Worm (Caenorhabditis elegans): ENCODE results near the gene C06E4.6.

The C06E4.6 gene

ce11 chrIV:7227072-7227471 lies 31.0 kb downstream of the C06E4.6 start, which contains the start of gene R13A1.10:
Gene R13A1.10, minus strand, starts transcription at chrIV:7227172.
- TF ChIP-seq nhr-19 (GFP tag; conservative IDR thresholded peaks at IDR 0.05) (no peak), fkh-4 (tag; optimal IDR thresholded peaks at IDR 0.05; ENCODE audit: borderline replicate concordance) (no peak), isw-1 (GFP tag; IDR thresholded peaks at IDR 0.05) (no peak), ceh-82 (tag; optimal IDR thresholded peaks at IDR 0.05) (no peak), alr-1 (tag; optimal IDR thresholded peaks at IDR 0.05; ENCODE audit: borderline replicate concordance) (no peak), pqm-1 (tag; optimal IDR thresholded peaks at IDR 0.05) (no peak), nhr-47 (tag; optimal IDR thresholded peaks at IDR 0.05) (no peak), zag-1 (tag; optimal IDR thresholded peaks at IDR 0.05) (no peak)

- TF ChIP-seq ceh-90 (tag; optimal IDR thresholded peaks at IDR 0.05): no peak
- no peak for TF ChIP-seq mdl-1 (tag; optimal IDR thresholded peaks at IDR 0.05)
- no peak for TF ChIP-seq lir-3 (tag; optimal IDR thresholded peaks at IDR 0.05; ENCODE audit: poor library complexity)
- no peak for TF ChIP-seq aly-2 (tag; optimal IDR thresholded peaks at IDR 0.05)
- TF ChIP-seq nhr-76 (tag; optimal IDR thresholded peaks at IDR 0.05): no peak
- TF ChIP-seq ztf-11 (tag; optimal IDR thresholded peaks at IDR 0.05): no peak
- TF ChIP-seq ets-5 (GFP tag; IDR thresholded peaks at IDR 0.05): no peak
- TF ChIP-seq skn-1 (tag; optimal IDR thresholded peaks at IDR 0.05): no peak
- TF ChIP-seq pqm-1 (tag; optimal IDR thresholded peaks at IDR 0.05): no peak
- no peak for TF ChIP-seq lin-15B (tag; optimal IDR thresholded peaks at IDR 0.05)
- TF ChIP-seq unc-62 (GFP tag; optimal IDR thresholded peaks at IDR 0.05): no peak
- TF ChIP-seq mep-1 (tag; optimal IDR thresholded peaks at IDR 0.05): no peak
- TF ChIP-seq egl-13 (tag; optimal IDR thresholded peaks at IDR 0.05): no peak
- TF ChIP-seq efl-1 (optimal IDR thresholded peaks at IDR 0.05): no peak
- peak in 1 of 2 experiments; percentile 60 for TF ChIP-seq efl-1 (GFP tag; optimal IDR thresholded peaks at IDR 0.05 in 1 of 2)
- TF ChIP-seq unc-130 (tag; optimal IDR thresholded peaks at IDR 0.05): no peak
- no peak for TF ChIP-seq mef-2 (tag; optimal IDR thresholded peaks at IDR 0.05)
- TF ChIP-seq fkh-10 (GFP tag; optimal IDR thresholded peaks at IDR 0.05): peak; percentile 64
- TF ChIP-seq fkh-8 (tag; optimal IDR thresholded peaks at IDR 0.05): no peak
- no peak for TF ChIP-seq isw-1 (GFP tag; IDR thresholded peaks at IDR 0.05)
- peak; percentile 22 for TF ChIP-seq lin-14 (GFP tag; optimal IDR thresholded peaks at IDR 0.05)
These were observed 36.0 kb downstream of the C06E4.6 start for ce11 chrIV:7222088-7222487.

ce11 chrIV:7219398-7220087 lies 38.6 kb downstream of the C06E4.6 start, which contains the start of the genes glb-23 and R13A1.1:
Gene glb-23, minus strand, starts transcription at chrIV:7219498.
Gene R13A1.1, plus strand, starts transcription at chrIV:7220037.
- TF ChIP-seq lin-13 (GFP tag; optimal IDR thresholded peaks at IDR 0.05) (no peak), C34B4.2 (tag; optimal IDR thresholded peaks at IDR 0.05) (no peak), lin-39 (tag; optimal IDR thresholded peaks at IDR 0.05) (no peak), ceh-82 (tag; optimal IDR thresholded peaks at IDR 0.05) (no peak), unc-98 (GFP tag; IDR thresholded peaks at IDR 0.05) (no peak), egl-13 (tag; optimal IDR thresholded peaks at IDR 0.05) (no peak), sup-37 (GFP tag; optimal IDR thresholded peaks at IDR 0.05) (no peak), elt-2 (tag; optimal IDR thresholded peaks at IDR 0.05) (no peak), skn-1 (tag; optimal IDR thresholded peaks at IDR 0.05) (no peak), Y116A8C.19 (tag; optimal IDR thresholded peaks at IDR 0.05; ENCODE audit: borderline replicate concordance) (no peak), swsn-7 (tag; optimal IDR thresholded peaks at IDR 0.05) (no peak), nhr-71 (tag; optimal IDR thresholded peaks at IDR 0.05) (no peak), ztf-11 (tag; optimal IDR thresholded peaks at IDR 0.05) (no peak), nhr-237 (tag; optimal IDR thresholded peaks at IDR 0.05) (no peak), fkh-8 (tag; optimal IDR thresholded peaks at IDR 0.05) (no peak), sptf-1 (tag; optimal IDR thresholded peaks at IDR 0.05) (no peak), dsc-1 (tag; optimal IDR thresholded peaks at IDR 0.05) (no peak)
